Fruit fly (Drosophila melanogaster): Measurements from ENCODE around the gene toc.
A peak's percentile ranks its signal among the peaks of the same experiment; 100 is the strongest.

Gene toc

dm6 chr2L:3100812-3101211, 43.8 kb downstream of the toc start (continued):
- TF ChIP-seq mam (GFP tag; optimal IDR thresholded peaks at IDR 0.05): peak; percentile 26
- no peak for TF ChIP-seq slou (GFP tag; optimal IDR thresholded peaks at IDR 0.05)
- peak in 1 of 2 experiments; percentile 57 for TF ChIP-seq bsh (GFP tag; optimal IDR thresholded peaks at IDR 0.05)
- peak; percentile 57; the same call in 2 of the 3 replicates for TF ChIP-seq ase (GFP tag; IDR thresholded peaks at IDR 0.05)
- TF ChIP-seq CG17829 (tag; optimal IDR thresholded peaks at IDR 0.05): peak; percentile 36
- TF ChIP-seq inv (GFP tag; IDR thresholded peaks at IDR 0.05; ENCODE audit: partially characterized antibody): no peak
- 0 out of 3 replicates have a peak, but pooled peaks have one; percentile 21 for TF ChIP-seq otp (GFP tag; IDR thresholded peaks at IDR 0.05)
- TF ChIP-seq Eip74EF (GFP tag; optimal IDR thresholded peaks at IDR 0.05): no peak
- no peak for TF ChIP-seq Usf (GFP tag; optimal IDR thresholded peaks at IDR 0.05)
- TF ChIP-seq CG12659 (GFP tag; optimal IDR thresholded peaks at IDR 0.05): peak; percentile 38
- TF ChIP-seq CG6654 (GFP tag; optimal IDR thresholded peaks at IDR 0.05): no peak
- peak; percentile 65 for TF ChIP-seq CG12769 (tag; optimal IDR thresholded peaks at IDR 0.05)
- no peak for TF ChIP-seq br (optimal IDR thresholded peaks at IDR 0.05)
- peak; percentile 39; the same call in 1 of the 2 replicates for TF ChIP-seq Ada2b (GFP tag; IDR thresholded peaks at IDR 0.05)
- TF ChIP-seq vvl (GFP tag; IDR thresholded peaks at IDR 0.05): peak; percentile 83
- no peak for TF ChIP-seq odd (GFP tag; optimal IDR thresholded peaks at IDR 0.05)
- TF ChIP-seq CG3838 (GFP tag; optimal IDR thresholded peaks at IDR 0.05): no peak
- TF ChIP-seq Poxn (GFP tag; IDR thresholded peaks at IDR 0.05): no peak
- no peak; the same call in 1 of the 2 replicates for TF ChIP-seq CG1024 (GFP tag; IDR thresholded peaks at IDR 0.05)
- no peak for TF ChIP-seq CG6683 (GFP tag; optimal IDR thresholded peaks at IDR 0.05)
- no peak for TF ChIP-seq CG42726 (GFP tag; IDR thresholded peaks at IDR 0.05; ENCODE audit: partially characterized antibody)
- peak; percentile 32 for TF ChIP-seq CG18599 (GFP tag; optimal IDR thresholded peaks at IDR 0.05)
- peak; percentile 8 to 26 for TF ChIP-seq dpn (GFP tag; optimal IDR thresholded peaks at IDR 0.05)
- TF ChIP-seq sens (GFP tag): peak; percentile 67
- TF ChIP-seq her (GFP tag; optimal IDR thresholded peaks at IDR 0.05): no peak
- TF ChIP-seq kah (GFP tag; optimal IDR thresholded peaks at IDR 0.05): no peak
- TF ChIP-seq zen (tag; optimal IDR thresholded peaks at IDR 0.05): no peak
- peak; percentile 13; the same call in 1 of the 2 replicates for TF ChIP-seq Rx (GFP tag; IDR thresholded peaks at IDR 0.05)
- TF ChIP-seq zfh1 (GFP tag; IDR thresholded peaks at IDR 0.05): peak; percentile 67
- TF ChIP-seq Doc3 (GFP tag; IDR thresholded peaks at IDR 0.05; ENCODE audit: partially characterized antibody): no peak
- peak; percentile 46 for TF ChIP-seq Ssrp (tag; optimal IDR thresholded peaks at IDR 0.05)
- peak; percentile 65; the same call in 1 of the 2 replicates for TF ChIP-seq wor (GFP tag; IDR thresholded peaks at IDR 0.05)
- peak; percentile 4 for TF ChIP-seq sqz (GFP tag; optimal IDR thresholded peaks at IDR 0.05)
- peak; percentile 58 for TF ChIP-seq CG11504 (tag; optimal IDR thresholded peaks at IDR 0.05)
- no peak for TF ChIP-seq CG8290 (GFP tag; optimal IDR thresholded peaks at IDR 0.05)
- TF ChIP-seq CG8290 (tag; optimal IDR thresholded peaks at IDR 0.05): no peak
- no peak for TF ChIP-seq CG12104 (GFP tag; optimal IDR thresholded peaks at IDR 0.05)
- no peak for TF ChIP-seq abd-A (tag; optimal IDR thresholded peaks at IDR 0.05)
- no peak for TF ChIP-seq CG32532 (GFP tag; IDR thresholded peaks at IDR 0.05)
- no peak for TF ChIP-seq CG9215 (GFP tag; IDR thresholded peaks at IDR 0.05)
- peak; percentile 64 for TF ChIP-seq CG13424 (tag; optimal IDR thresholded peaks at IDR 0.05)
- 0 out of 2 replicates have a peak, but pooled peaks have one; percentile 12 for TF ChIP-seq dati (GFP tag; IDR thresholded peaks at IDR 0.05)
- no peak for TF ChIP-seq CrebB (tag; optimal IDR thresholded peaks at IDR 0.05)
- TF ChIP-seq CG15601 (tag; optimal IDR thresholded peaks at IDR 0.05): peak; percentile 12
- peak; percentile 9 for TF ChIP-seq Mes4 (GFP tag; optimal IDR thresholded peaks at IDR 0.05)
- TF ChIP-seq Ravus (GFP tag; IDR thresholded peaks at IDR 0.05): no peak; the same call in 1 of the 2 replicates
- TF ChIP-seq CG4328 (GFP tag; optimal IDR thresholded peaks at IDR 0.05): peak; percentile 20
- no peak for TF ChIP-seq trh (GFP tag; optimal IDR thresholded peaks at IDR 0.05)
- peak; percentile 78; the same call in 2 of the 3 replicates for TF ChIP-seq ken (GFP tag; IDR thresholded peaks at IDR 0.05)
- TF ChIP-seq H15 (GFP tag; IDR thresholded peaks at IDR 0.05): peak; percentile 48; the same call in 2 of the 3 replicates
- peak; percentile 22 for TF ChIP-seq CG2875 (GFP tag; optimal IDR thresholded peaks at IDR 0.05)
